Worm (Caenorhabditis elegans) whole organism, L4 larva: ENCODE data around the gene cyp-14A1.
A peak's percentile ranks its signal among the peaks of the same experiment; 100 is the strongest.

Experiments used
- D1046.2 ChIP-seq: fragments of 200-800 bp; sonication (Bioruptor generic); IDR thresholded peaks from 2 replicates; pipeline ENCODE4 v1.3.6; 2022; ENCODE audit warnings: missing genetic modification characterization, missing compliant biosample characterization
- F10B5.3 ChIP-seq: sonication (generic microtip); optimal IDR thresholded peaks from 2 replicates; lab custom pipeline; 2016; ENCODE audit warnings: mild to moderate bottlenecking, missing genetic modification characterization, missing compliant biosample characterization
- F37D6.2 ChIP-seq: sonication (generic microtip); optimal IDR thresholded peaks from 2 replicates; lab custom pipeline; 2016; ENCODE audit warnings: mild to moderate bottlenecking, missing genetic modification characterization, missing compliant biosample characterization
- T20F7.1 ChIP-seq: fragments of 200-800 bp; sonication (Bioruptor generic); optimal IDR thresholded peaks from 2 replicates; lab custom pipeline; 2018; ENCODE audit warnings: mild to moderate bottlenecking, missing genetic modification characterization, missing compliant biosample characterization
- Y105C5A.15 ChIP-seq: fragments of 200-800 bp; sonication (Bioruptor generic); IDR thresholded peaks from 2 replicates; pipeline ENCODE4 v1.3.6; 2022; ENCODE audit warnings: missing genetic modification characterization, missing compliant biosample characterization
- Y48G9A.11 ChIP-seq: fragments of 200-800 bp; sonication (Bioruptor generic); IDR thresholded peaks from 2 replicates; pipeline ENCODE4 v1.3.6; 2022; ENCODE audit warnings: missing genetic modification reagents, missing genetic modification characterization, missing compliant biosample characterization
- Y5F2A.4 ChIP-seq: fragments of 200-800 bp; sonication (Bioruptor generic); optimal IDR thresholded peaks from 2 replicates; lab custom pipeline; 2018; ENCODE audit warnings: mild to moderate bottlenecking, missing genetic modification characterization, missing compliant biosample characterization
- aly-2 ChIP-seq: sonication (generic microtip); optimal IDR thresholded peaks from 2 replicates; lab custom pipeline; 2018; ENCODE audit warnings: missing biosample characterization, missing genetic modification characterization
- arid-1 ChIP-seq: fragments of 200-800 bp; sonication (Bioruptor generic); conservative IDR thresholded peaks from 2 replicates; pipeline ENCODE4 v1.3.6; 2022; ENCODE audit warnings: missing genetic modification reagents, missing genetic modification characterization, missing compliant biosample characterization
- ceh-20 ChIP-seq: fragments of 200-800 bp; sonication (Bioruptor generic); IDR thresholded peaks from 2 replicates; pipeline ENCODE4 v1.3.6; 2022; ENCODE audit warnings: missing genetic modification reagents, missing genetic modification characterization, missing compliant biosample characterization
- ceh-32 ChIP-seq: sonication (generic microtip); optimal IDR thresholded peaks from 2 replicates; lab custom pipeline; 2016; ENCODE audit warnings: mild to moderate bottlenecking, missing genetic modification characterization, missing compliant biosample characterization; ENCODE audit not compliant: poor library complexity
- daf-12 ChIP-seq: fragments of 150-350 bp; optimal IDR thresholded peaks from 2 replicates; lab custom pipeline; 2014; ENCODE audit warnings: missing biosample characterization, missing genetic modification reagents, missing genetic modification characterization
- daf-16 ChIP-seq, 3 experiments: sonication (generic microtip); optimal IDR thresholded peaks; 2 replicates each; lab custom pipeline; 2016 to 2017; ENCODE audit warnings: missing genetic modification characterization in 3 of 3, missing genetic modification reagents in 3 of 3, mild to moderate bottlenecking in 2 of 3, missing compliant biosample characterization in 2 of 3, missing biosample characterization in 1 of 3, moderate library complexity in 1 of 3
- daf-19 ChIP-seq: fragments of 200-800 bp; sonication (Bioruptor generic); conservative IDR thresholded peaks from 2 replicates; pipeline ENCODE4 v1.3.6; 2022; ENCODE audit warnings: missing genetic modification characterization, missing compliant biosample characterization
- dmd-6 ChIP-seq: fragments of 200-800 bp; sonication (Bioruptor generic); IDR thresholded peaks from 2 replicates; pipeline ENCODE4 v1.3.6; 2022; ENCODE audit warnings: missing genetic modification reagents, missing genetic modification characterization, missing compliant biosample characterization
- dmd-8 ChIP-seq: fragments of 200-800 bp; sonication (Bioruptor generic); IDR thresholded peaks from 2 replicates; pipeline ENCODE4 v1.3.6; 2022; ENCODE audit warnings: missing genetic modification characterization, missing compliant biosample characterization
- dpl-1 ChIP-seq: fragments of 150-350 bp; optimal IDR thresholded peaks from 2 replicates; lab custom pipeline; 2014; ENCODE audit warnings: missing biosample characterization, missing genetic modification reagents, missing genetic modification characterization
- duxl-1 ChIP-seq: sonication (generic microtip); optimal IDR thresholded peaks from 2 replicates; lab custom pipeline; 2016; ENCODE audit warnings: mild to moderate bottlenecking, missing genetic modification characterization, moderate library complexity, missing compliant biosample characterization; ENCODE audit not compliant: poor library complexity
- egl-27 ChIP-seq: sonication (generic microtip); optimal IDR thresholded peaks from 3 replicates; lab custom pipeline; 2017; ENCODE audit warnings: missing biosample characterization, missing genetic modification reagents, missing genetic modification characterization
- hif-1 ChIP-seq, 2 experiments: sonication (generic microtip); optimal IDR thresholded peaks; 2 replicates each; lab custom pipeline; 2016 to 2017; ENCODE audit warnings: missing compliant biosample characterization in 2 of 2, missing genetic modification characterization in 2 of 2, missing genetic modification reagents in 2 of 2, missing genotype in 2 of 2, mild to moderate bottlenecking in 1 of 2
- hlh-11 ChIP-seq: fragments of 200-800 bp; sonication (Bioruptor generic); optimal IDR thresholded peaks from 2 replicates; lab custom pipeline; 2018; ENCODE audit warnings: mild to moderate bottlenecking, missing genetic modification characterization, missing compliant biosample characterization
- jun-1 ChIP-seq: fragments of 150-350 bp; optimal IDR thresholded peaks from 2 replicates; lab custom pipeline; 2014; ENCODE audit warnings: missing biosample characterization, missing genetic modification reagents, missing genetic modification characterization
- lim-7 ChIP-seq: fragments of 200-800 bp; sonication (Bioruptor generic); IDR thresholded peaks from 2 replicates; pipeline ENCODE4 v1.3.6; 2022; ENCODE audit warnings: missing genetic modification characterization, missing compliant biosample characterization
- lin-1 ChIP-seq: fragments of 200-800 bp; sonication (Bioruptor generic); IDR thresholded peaks from 2 replicates; pipeline ENCODE4 v1.3.6; 2022; ENCODE audit warnings: missing genetic modification reagents, missing genetic modification characterization, missing compliant biosample characterization
- lin-38 ChIP-seq: fragments of 200-800 bp; sonication (Bioruptor generic); IDR thresholded peaks from 2 replicates; pipeline ENCODE4 v1.3.6; 2022; ENCODE audit warnings: missing genetic modification reagents, missing genetic modification characterization, missing compliant biosample characterization
- madf-5 ChIP-seq, 2 experiments: fragments of 200-800 bp; sonication (Bioruptor generic); IDR thresholded peaks; 2 replicates each; pipeline ENCODE4 v1.3.6; 2022; ENCODE audit warnings: missing compliant biosample characterization in 2 of 2, missing genetic modification characterization in 2 of 2
- mdl-1 ChIP-seq, 2 experiments: fragments of 150-350 bp in 1 of 2; sonication (generic microtip) in 1 of 2; optimal IDR thresholded peaks; 2 replicates each; lab custom pipeline; 2014 to 2017; ENCODE audit warnings: missing biosample characterization in 2 of 2, missing genetic modification characterization in 2 of 2
- mdt-29 ChIP-seq: fragments of 200-800 bp; sonication (Bioruptor generic); IDR thresholded peaks from 2 replicates; pipeline ENCODE4 v1.3.6; 2022; ENCODE audit warnings: missing genetic modification reagents, missing genetic modification characterization, missing compliant biosample characterization
- mes-2 ChIP-seq: sonication (generic microtip); optimal IDR thresholded peaks from 2 replicates; lab custom pipeline; 2016; ENCODE audit warnings: missing genotype, mild to moderate bottlenecking, missing genetic modification characterization, missing compliant biosample characterization; ENCODE audit not compliant: poor library complexity, severe bottlenecking
- mxl-2 ChIP-seq: fragments of 200-800 bp; sonication (Bioruptor generic); conservative IDR thresholded peaks from 2 replicates; pipeline ENCODE4 v1.3.6; 2022; ENCODE audit warnings: missing genetic modification reagents, missing genetic modification characterization, missing compliant biosample characterization
- nhr-102 ChIP-seq: sonication (generic microtip); optimal IDR thresholded peaks from 2 replicates; lab custom pipeline; 2016; ENCODE audit warnings: mild to moderate bottlenecking, missing genetic modification characterization, moderate library complexity, missing compliant biosample characterization
- nhr-237 ChIP-seq: sonication (generic microtip); optimal IDR thresholded peaks from 2 replicates; lab custom pipeline; 2017; ENCODE audit warnings: missing biosample characterization, missing genetic modification characterization
- nhr-28 ChIP-seq: fragments of 150-350 bp; optimal IDR thresholded peaks from 2 replicates; lab custom pipeline; 2014; ENCODE audit warnings: missing biosample characterization, missing genetic modification characterization
- nhr-42 ChIP-seq: fragments of 200-800 bp; sonication (Bioruptor generic); IDR thresholded peaks from 2 replicates; pipeline ENCODE4 v1.3.6; 2022; ENCODE audit warnings: missing genetic modification characterization, missing compliant biosample characterization
- nhr-48 ChIP-seq: sonication (generic microtip); optimal IDR thresholded peaks from 2 replicates; lab custom pipeline; 2016; ENCODE audit warnings: mild to moderate bottlenecking, missing genetic modification characterization, missing compliant biosample characterization
- nhr-6 ChIP-seq: fragments of 150-350 bp; optimal IDR thresholded peaks from 2 replicates; lab custom pipeline; 2014; ENCODE audit warnings: missing biosample characterization, missing genetic modification characterization
- pha-4 ChIP-seq, 2 experiments: fragments of 150-350 bp in 1 of 2; fragments of 200-800 bp in 1 of 2; sonication (Bioruptor generic) in 1 of 2; IDR thresholded peaks in 1 of 2; optimal IDR thresholded peaks in 1 of 2; 2 replicates each; pipeline versions ENCODE4 v1.3.6 to Lab custom; 2014 to 2022; ENCODE audit warnings: missing genetic modification characterization in 2 of 2, missing genetic modification reagents in 2 of 2, missing biosample characterization in 1 of 2, missing compliant biosample characterization in 1 of 2
- pqm-1 ChIP-seq: sonication (generic microtip); optimal IDR thresholded peaks from 2 replicates; lab custom pipeline; 2017; ENCODE audit warnings: missing biosample characterization, missing genetic modification characterization
- rbr-2 ChIP-seq: sonication (generic microtip); optimal IDR thresholded peaks from 2 replicates; lab custom pipeline; 2016; ENCODE audit warnings: missing genotype, missing genetic modification characterization, missing compliant biosample characterization
- sdz-12 ChIP-seq: fragments of 200-800 bp; sonication (Bioruptor generic); optimal IDR thresholded peaks from 2 replicates; lab custom pipeline; 2018; ENCODE audit warnings: mild to moderate bottlenecking, missing genetic modification characterization, missing compliant biosample characterization
- set-16 ChIP-seq: fragments of 200-800 bp; sonication (Bioruptor generic); IDR thresholded peaks from 2 replicates; pipeline ENCODE4 v1.3.6; 2022; ENCODE audit warnings: missing genetic modification reagents, missing genetic modification characterization, missing compliant biosample characterization
- snpc-1.2 ChIP-seq: fragments of 200-800 bp; sonication (Bioruptor generic); IDR thresholded peaks from 2 replicates; pipeline ENCODE4 v1.3.6; 2022; ENCODE audit warnings: missing genetic modification reagents, missing genetic modification characterization, missing compliant biosample characterization
- spr-1 ChIP-seq: sonication (generic microtip); optimal IDR thresholded peaks from 2 replicates; lab custom pipeline; 2016; ENCODE audit warnings: mild to moderate bottlenecking, missing genetic modification characterization, missing compliant biosample characterization
- spr-3 ChIP-seq: fragments of 200-800 bp; sonication (Bioruptor generic); optimal IDR thresholded peaks from 2 replicates; lab custom pipeline; 2018; ENCODE audit warnings: mild to moderate bottlenecking, missing genetic modification characterization, missing compliant biosample characterization
- unc-62 ChIP-seq, 3 experiments: fragments of 150-350 bp in 1 of 3; sonication (generic microtip); optimal IDR thresholded peaks in 2 of 3; peaks in 1 of 3; 1 replicate in 1 of 3; 2 replicates in 2 of 3; lab custom pipeline; 2014 to 2017; ENCODE audit warnings: missing biosample characterization in 3 of 3, missing genetic modification characterization in 3 of 3, missing genetic modification reagents in 3 of 3, missing genotype in 1 of 3
- zag-1 ChIP-seq: fragments of 150-350 bp; optimal IDR thresholded peaks from 2 replicates; lab custom pipeline; 2014; ENCODE audit warnings: missing biosample characterization, missing genetic modification characterization
- zfp-2 ChIP-seq: sonication (generic microtip); optimal IDR thresholded peaks from 2 replicates; lab custom pipeline; 2016; ENCODE audit warnings: mild to moderate bottlenecking, missing genetic modification characterization, missing compliant biosample characterization
- zip-2 ChIP-seq: fragments of 150-350 bp; optimal IDR thresholded peaks from 2 replicates; lab custom pipeline; 2014; ENCODE audit warnings: missing biosample characterization, missing genetic modification characterization
- ztf-11 ChIP-seq: fragments of 150-350 bp; optimal IDR thresholded peaks from 2 replicates; lab custom pipeline; 2014; ENCODE audit warnings: missing biosample characterization, missing genetic modification characterization
- ztf-7 ChIP-seq: fragments of 150-350 bp; optimal IDR thresholded peaks from 2 replicates; lab custom pipeline; 2014; ENCODE audit warnings: missing biosample characterization, missing genetic modification characterization

cyp-14A1 gene

DNA sequence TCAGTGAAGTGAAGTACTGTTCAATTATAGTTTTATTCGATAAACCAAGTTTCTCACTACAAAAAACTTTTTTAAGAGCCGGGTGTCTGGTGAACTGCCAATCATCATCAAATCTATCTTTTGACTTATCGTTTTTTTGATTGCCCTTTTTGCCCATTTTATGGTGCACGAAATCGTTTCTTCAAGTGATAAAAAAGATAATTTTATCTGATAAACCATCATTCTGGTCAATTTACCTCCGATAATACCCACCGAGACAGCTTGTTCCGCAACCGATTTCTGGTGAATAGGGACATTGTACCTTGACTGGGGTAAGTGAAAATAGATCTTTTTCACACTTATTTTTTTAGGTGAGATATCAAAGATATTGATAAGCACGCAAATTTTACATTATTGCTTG, 9.6 kb downstream of the cyp-14A1 start, which contains the start of gene K08H2.10:
TSS of gene K08H2.10 (plus strand) at position 230 of the 400 bp plus-strand sequence.
- TF ChIP-seq nhr-48 (tag; lab: Kevin White, UChicago) (peak; percentile 7), dmd-8 (GFP tag; lab: Robert Waterston, UW) (no peak), nhr-102 (tag; lab: Kevin White, UChicago) (no peak), ztf-7 (no peak), rbr-2 (tag; lab: Kevin White, UChicago) (no peak), zip-2 (tag; lab: Kevin White, UChicago) (no peak), daf-19 (GFP tag; lab: Robert Waterston, UW) (no peak), hlh-11 (tag; lab: Kevin White, UChicago) (peak; percentile 81), mdl-1 (tag; optimal IDR thresholded peaks at IDR 0.05; lab: Kevin White, UChicago) (no peak), duxl-1 (no peak), daf-12 (tag; lab: Kevin White, UChicago) (no peak), jun-1 (no peak), T20F7.1 (GFP tag; lab: Kevin White, UChicago) (no peak), ceh-32 (tag; lab: Kevin White, UChicago) (no peak), F37D6.2 (tag; lab: Kevin White, UChicago) (no peak), zag-1 (tag; lab: Kevin White, UChicago) (no peak), aly-2 (tag; lab: Kevin White, UChicago) (no peak), sdz-12 (no peak), egl-27 (no peak), ceh-20 (peak; percentile 72; the same call in 1 of the 2 replicates), spr-3 (GFP tag; lab: Kevin White, UChicago) (no peak), unc-62 (GFP tag; optimal IDR thresholded peaks at IDR 0.05 in 1 of 2; lab: Kevin White, UChicago) (peak in 1 of 2 experiments; percentile 82), unc-62 (tag; optimal IDR thresholded peaks at IDR 0.05; lab: Kevin White, UChicago) (no peak), pha-4 (GFP tag; IDR thresholded peaks at IDR 0.05; lab: Robert Waterston, UW) (no peak), pha-4 (tag; optimal IDR thresholded peaks at IDR 0.05; lab: Kevin White, UChicago) (no peak), zfp-2 (tag; lab: Kevin White, UChicago) (no peak), nhr-42 (no peak), mes-2 (tag; lab: Kevin White, UChicago) (no peak), spr-1 (tag; lab: Kevin White, UChicago) (no peak), ztf-11 (no peak), D1046.2 (GFP tag; lab: Robert Waterston, UW) (no peak), hif-1 (tag; optimal IDR thresholded peaks at IDR 0.05; lab: Kevin White, UChicago) (no peak), lin-38 (no peak), madf-5 (GFP tag; IDR thresholded peaks at IDR 0.05; lab: Robert Waterston, UW) (no peak), nhr-6 (no peak), mxl-2 (GFP tag; lab: Robert Waterston, UW) (no peak), dpl-1 (GFP tag; lab: Kevin White, UChicago) (no peak), set-16 (no peak), dmd-6 (GFP tag; lab: Robert Waterston, UW) (peak; percentile 94), pqm-1 (tag; lab: Kevin White, UChicago) (peak; percentile 88), snpc-1.2 (no peak), daf-16 (GFP tag; optimal IDR thresholded peaks at IDR 0.05; lab: Kevin White, UChicago) (peak in 1 of 2 experiments; percentile 28), daf-16 (tag; optimal IDR thresholded peaks at IDR 0.05; lab: Kevin White, UChicago) (peak; percentile 39), arid-1 (GFP tag; lab: Robert Waterston, UW) (no peak), lim-7 (GFP tag; lab: Robert Waterston, UW) (no peak), mdt-29 (GFP tag; lab: Robert Waterston, UW) (no peak), F10B5.3 (tag; lab: Kevin White, UChicago) (no peak), nhr-237 (tag; lab: Kevin White, UChicago) (no peak), nhr-28 (peak; percentile 66), Y48G9A.11 (no peak), Y105C5A.15 (no peak), lin-1 (GFP tag; lab: Robert Waterston, UW) (0 out of 2 replicates have a peak, but pooled peaks have one; percentile 31), Y5F2A.4 (no peak)
